Worm (Caenorhabditis elegans): ENCODE data around the gene his-24.

DNA sequence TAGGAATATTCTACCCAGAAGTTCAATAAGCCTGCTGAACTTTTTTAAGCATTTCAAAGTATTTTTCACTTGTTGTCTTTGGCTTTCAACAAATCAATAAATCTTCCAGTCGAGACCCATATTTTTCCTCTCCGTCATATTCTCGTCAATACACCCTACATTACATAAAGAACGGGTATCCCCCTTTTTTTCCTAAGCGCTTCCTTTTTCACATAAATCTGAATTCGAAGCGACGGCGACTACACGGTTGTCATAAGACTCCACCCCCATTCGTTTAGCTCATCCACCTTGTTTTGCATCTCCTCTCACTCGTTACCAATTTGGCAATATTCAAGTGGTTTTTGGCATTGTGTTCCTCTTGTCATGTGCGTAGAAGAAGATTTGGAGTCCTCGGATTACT lies 20.6 kb upstream of the his-24 start, which contains the start of gene M163.9:
- no peak for TF ChIP-seq R02D3.7 (tag; optimal IDR thresholded peaks at IDR 0.05)
- TF ChIP-seq fos-1 (tag; optimal IDR thresholded peaks at IDR 0.05): no peak
